Fruit fly (Drosophila melanogaster): ENCODE results near the gene CG33110.

DNA sequence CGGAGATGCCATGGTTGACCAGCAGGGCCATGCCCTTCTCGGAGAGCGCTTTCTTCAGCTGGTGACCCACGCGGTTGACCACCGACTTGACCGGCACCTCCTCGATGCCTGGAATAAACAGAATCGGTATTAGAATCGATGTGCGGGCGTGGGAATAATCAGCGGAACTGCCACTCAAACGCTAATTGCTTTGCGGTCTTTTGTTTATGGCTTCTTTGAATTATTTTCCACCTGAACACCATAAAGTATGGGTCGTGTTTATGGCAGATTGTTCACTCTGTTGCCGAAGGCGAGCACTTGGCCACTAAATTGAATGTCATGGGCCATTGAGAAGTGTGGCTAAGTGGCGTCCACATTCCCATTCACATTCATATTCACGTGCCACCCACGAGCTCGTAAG is 47.9 kb upstream of the CG33110 start:
- TF ChIP-seq h (GFP tag; optimal IDR thresholded peaks at IDR 0.05) (no peak), Sp1 (GFP tag; optimal IDR thresholded peaks at IDR 0.05) (no peak), dl (GFP tag; optimal IDR thresholded peaks at IDR 0.05; ENCODE audit: insufficient read depth in 1 of 2, partially characterized antibody in 2 of 2) (no peak), usp (GFP tag; optimal IDR thresholded peaks at IDR 0.05) (no peak), Hr83 (GFP tag; optimal IDR thresholded peaks at IDR 0.05; ENCODE audit: poor library complexity, severe bottlenecking) (no peak), foxo (GFP tag; optimal IDR thresholded peaks at IDR 0.05) (no peak), Hnf4 (GFP tag; optimal IDR thresholded peaks at IDR 0.05) (no peak), ey (GFP tag; optimal IDR thresholded peaks at IDR 0.05) (no peak), Myc (optimal IDR thresholded peaks at IDR 0.05) (no peak), Mio (GFP tag; optimal IDR thresholded peaks at IDR 0.05) (no peak), psq (GFP tag; optimal IDR thresholded peaks at IDR 0.05) (no peak)
